Worm (Caenorhabditis elegans): ENCODE data around the gene C14B1.8.
A peak's percentile ranks its signal among the peaks of the same experiment; 100 is the strongest.

The C14B1.8 gene

ce11 chrIII:3729520-3729919 lies 10.0 kb upstream of the C14B1.8 start, which contains the start of gene F34D10.9:
F34D10.9 (minus strand) TSS chrIII:3729620.
- TF ChIP-seq nhr-11 (tag; optimal IDR thresholded peaks at IDR 0.05) (no peak), lin-39 (tag; optimal IDR thresholded peaks at IDR 0.05) (no peak), nhr-12 (tag; optimal IDR thresholded peaks at IDR 0.05) (no peak), pha-4 (tag; optimal IDR thresholded peaks at IDR 0.05) (no peak), egl-27 (tag; optimal IDR thresholded peaks at IDR 0.05) (no peak), pqm-1 (tag; optimal IDR thresholded peaks at IDR 0.05) (no peak), nhr-77 (tag; optimal IDR thresholded peaks at IDR 0.05) (no peak), eor-1 (tag; optimal IDR thresholded peaks at IDR 0.05) (no peak), snpc-4 (tag; optimal IDR thresholded peaks at IDR 0.05) (no peak), elt-2 (tag; optimal IDR thresholded peaks at IDR 0.05) (no peak)

- TF ChIP-seq R02D3.7 (tag; optimal IDR thresholded peaks at IDR 0.05) = no peak
Observed at ce11 chrIII:3726443-3726842, 7.0 kb upstream of the C14B1.8 start, which contains the start of gene gldi-5. gldi-5 (minus strand) TSS chrIII:3726500.

- TF ChIP-seq snpc-4 (tag; optimal IDR thresholded peaks at IDR 0.05) (no peak), ama-1 (optimal IDR thresholded peaks at IDR 0.05) (no peak), nfya-1 (tag; optimal IDR thresholded peaks at IDR 0.05; ENCODE audit: insufficient read depth) (no peak)
Observed at ce11 chrIII:3724880-3725279, 5.4 kb upstream of the C14B1.8 start, which contains the start of gene C14B1.12. C14B1.12 (minus strand) TSS chrIII:3724980.

ce11 chrIII:3723726-3724125 lies 4.2 kb upstream of the C14B1.8 start:
- no peak for TF ChIP-seq egl-27 (tag; optimal IDR thresholded peaks at IDR 0.05)
- TF ChIP-seq nhr-25 (tag; optimal IDR thresholded peaks at IDR 0.05) = no peak
- TF ChIP-seq nhr-23 (tag; optimal IDR thresholded peaks at IDR 0.05) = no peak
- TF ChIP-seq lin-39 (tag; optimal IDR thresholded peaks at IDR 0.05) = no peak
- no peak for TF ChIP-seq nfya-1 (tag; optimal IDR thresholded peaks at IDR 0.05; ENCODE audit: insufficient read depth)
- TF ChIP-seq ZK546.5 (tag; optimal IDR thresholded peaks at IDR 0.05) = no peak
- TF ChIP-seq tbx-2 (tag; optimal IDR thresholded peaks at IDR 0.05) = no peak
- no peak for TF ChIP-seq ceh-82 (tag; optimal IDR thresholded peaks at IDR 0.05)
- TF ChIP-seq jun-1 (tag; optimal IDR thresholded peaks at IDR 0.05) = no peak
- no peak for TF ChIP-seq ama-1 (optimal IDR thresholded peaks at IDR 0.05)
- no peak for TF ChIP-seq sea-2 (GFP tag; optimal IDR thresholded peaks at IDR 0.05)
- no peak for TF ChIP-seq unc-62 (GFP tag; optimal IDR thresholded peaks at IDR 0.05)
- TF ChIP-seq elt-3 (tag; optimal IDR thresholded peaks at IDR 0.05) = no peak

ce11 chrIII:3716073-3716659 lies 3.3 kb downstream of the C14B1.8 start:
- no peak for TF ChIP-seq nhr-25 (tag; optimal IDR thresholded peaks at IDR 0.05)
- TF ChIP-seq hmg-11 (tag; optimal IDR thresholded peaks at IDR 0.05) = peak; percentile 9
- no peak for TF ChIP-seq daf-12 (tag; optimal IDR thresholded peaks at IDR 0.05)
- no peak for TF ChIP-seq lin-15B (tag; optimal IDR thresholded peaks at IDR 0.05)
- TF ChIP-seq R02D3.7 (tag; optimal IDR thresholded peaks at IDR 0.05) = peak; percentile 62

ce11 chrIII:3713163-3713562 lies 6.3 kb downstream of the C14B1.8 start, which contains the start of gene nrde-1:
nrde-1 (plus strand) TSS chrIII:3713463.
- TF ChIP-seq ceh-16 (tag; optimal IDR thresholded peaks at IDR 0.05) = no peak
- TF ChIP-seq ceh-28 (tag; optimal IDR thresholded peaks at IDR 0.05) = no peak
- no peak for TF ChIP-seq ceh-82 (tag; optimal IDR thresholded peaks at IDR 0.05)
- no peak for TF ChIP-seq jun-1 (tag; optimal IDR thresholded peaks at IDR 0.05)
- no peak for TF ChIP-seq snpc-4 (tag; optimal IDR thresholded peaks at IDR 0.05)
- no peak for TF ChIP-seq lin-39 (tag; optimal IDR thresholded peaks at IDR 0.05)
- TF ChIP-seq nfya-1 (tag; optimal IDR thresholded peaks at IDR 0.05; ENCODE audit: insufficient read depth) = no peak
- TF ChIP-seq nhr-23 (tag; optimal IDR thresholded peaks at IDR 0.05) = no peak
- no peak for TF ChIP-seq mml-1 (tag; optimal IDR thresholded peaks at IDR 0.05)
- no peak for TF ChIP-seq skn-1 (tag; optimal IDR thresholded peaks at IDR 0.05)
- TF ChIP-seq nhr-25 (tag; optimal IDR thresholded peaks at IDR 0.05) = no peak
- TF ChIP-seq hmg-11 (tag; optimal IDR thresholded peaks at IDR 0.05) = no peak
- TF ChIP-seq tbx-2 (tag; optimal IDR thresholded peaks at IDR 0.05) = no peak
- no peak for TF ChIP-seq pha-4 (tag; optimal IDR thresholded peaks at IDR 0.05)
- no peak for TF ChIP-seq nhr-11 (tag; optimal IDR thresholded peaks at IDR 0.05)
- TF ChIP-seq ama-1 (optimal IDR thresholded peaks at IDR 0.05) = no peak

Data from whole organism, L3 larva.